Worm (Caenorhabditis elegans) whole organism, mixed stage, embryonic: ENCODE data around the gene msp-38.

Experiments used
- ces-1 ChIP-seq: fragments of 150-350 bp; optimal IDR thresholded peaks from 2 replicates; lab custom pipeline; 2014; ENCODE audit warnings: missing biosample characterization, missing genetic modification reagents, missing genetic modification characterization
- elt-3 ChIP-seq: fragments of 150-350 bp; optimal IDR thresholded peaks from 2 replicates; lab custom pipeline; 2014; ENCODE audit warnings: missing biosample characterization, missing genetic modification characterization
- pha-4 ChIP-seq: fragments of 150-350 bp; optimal IDR thresholded peaks from 2 replicates; lab custom pipeline; 2018; ENCODE audit warnings: missing biosample characterization, missing genetic modification reagents, missing genetic modification characterization
- snpc-4 ChIP-seq: fragments of 150-350 bp; optimal IDR thresholded peaks from 2 replicates; lab custom pipeline; 2014; ENCODE audit warnings: missing biosample characterization, missing genetic modification characterization

DNA sequence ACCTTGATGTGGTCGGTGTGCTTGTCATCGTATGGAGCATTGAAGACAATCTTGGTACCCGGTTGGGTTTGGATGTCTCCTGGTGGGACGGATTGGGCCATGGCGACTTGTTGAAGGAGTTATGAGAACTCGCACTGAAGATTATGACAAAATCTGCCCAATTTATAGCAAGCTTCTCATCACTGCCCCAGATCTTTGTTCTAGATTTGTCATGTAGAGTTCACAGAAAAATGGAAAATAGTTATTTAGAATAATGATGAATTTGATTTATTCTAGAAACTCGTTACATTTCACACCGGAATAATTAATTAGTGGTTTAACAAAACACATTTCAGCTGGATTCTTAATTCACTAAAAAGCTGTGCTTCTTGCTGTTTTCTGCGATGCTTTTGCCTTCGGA lies at the start of gene msp-38:
- no peak for TF ChIP-seq pha-4 (tag; lab: Kevin White, UChicago)
- no peak for TF ChIP-seq ces-1
- no peak for TF ChIP-seq elt-3 (tag; lab: Kevin White, UChicago)
- no peak for TF ChIP-seq snpc-4 (tag; lab: Kevin White, UChicago)
